Worm (Caenorhabditis elegans): ENCODE results near the gene srt-17.

srt-17 gene

ce11 chrV:599783-600182 is 25.0 kb downstream of the srt-17 start:
- TF ChIP-seq hmg-4 (GFP tag; optimal IDR thresholded peaks at IDR 0.05) (no peak), tra-4 (tag; optimal IDR thresholded peaks at IDR 0.05) (no peak), flt-1 (GFP tag; IDR thresholded peaks at IDR 0.05) (no peak), aly-1 (tag; optimal IDR thresholded peaks at IDR 0.05) (no peak), hmbx-1 (tag; optimal IDR thresholded peaks at IDR 0.05) (no peak), B0310.2 (tag; optimal IDR thresholded peaks at IDR 0.05) (no peak), ama-1 (optimal IDR thresholded peaks at IDR 0.05) (no peak), ceh-36 (tag; optimal IDR thresholded peaks at IDR 0.05) (no peak)

- TF ChIP-seq F13C5.2 (tag; optimal IDR thresholded peaks at IDR 0.05) (no peak), flt-1 (GFP tag; IDR thresholded peaks at IDR 0.05) (no peak), tbx-37 (GFP tag; conservative IDR thresholded peaks at IDR 0.05) (no peak)
These were observed 26.2 kb downstream of the srt-17 start for ce11 chrV:598626-599025.

- TF ChIP-seq ceh-36 (tag; optimal IDR thresholded peaks at IDR 0.05): no peak
- no peak for TF ChIP-seq hmg-4 (GFP tag; optimal IDR thresholded peaks at IDR 0.05)
- no peak for TF ChIP-seq tbx-11 (GFP tag; IDR thresholded peaks at IDR 0.05)
- TF ChIP-seq F13C5.2 (tag; optimal IDR thresholded peaks at IDR 0.05): no peak
- no peak for TF ChIP-seq hmbx-1 (tag; optimal IDR thresholded peaks at IDR 0.05)
- no peak for TF ChIP-seq pes-1 (GFP tag; IDR thresholded peaks at IDR 0.05)
- no peak for TF ChIP-seq flt-1 (GFP tag; IDR thresholded peaks at IDR 0.05)
- TF ChIP-seq ama-1 (optimal IDR thresholded peaks at IDR 0.05): no peak
- no peak for TF ChIP-seq tra-4 (tag; optimal IDR thresholded peaks at IDR 0.05)
- TF ChIP-seq ceh-13 (GFP tag; optimal IDR thresholded peaks at IDR 0.05): no peak
- no peak for TF ChIP-seq hnd-1 (tag; optimal IDR thresholded peaks at IDR 0.05)
- no peak for TF ChIP-seq scrt-1 (GFP tag; IDR thresholded peaks at IDR 0.05)
- TF ChIP-seq tbx-37 (GFP tag; conservative IDR thresholded peaks at IDR 0.05): no peak
- no peak for TF ChIP-seq B0310.2 (tag; optimal IDR thresholded peaks at IDR 0.05)
- no peak for TF ChIP-seq aly-1 (tag; optimal IDR thresholded peaks at IDR 0.05)
- TF ChIP-seq ets-7 (tag; optimal IDR thresholded peaks at IDR 0.05): no peak
- TF ChIP-seq sea-1 (GFP tag; conservative IDR thresholded peaks at IDR 0.05): no peak
These were observed 27.0 kb downstream of the srt-17 start for ce11 chrV:597823-598222.

ce11 chrV:596923-597322 is 27.9 kb downstream of the srt-17 start:
- TF ChIP-seq hmbx-1 (tag; optimal IDR thresholded peaks at IDR 0.05) (no peak), scrt-1 (GFP tag; IDR thresholded peaks at IDR 0.05) (no peak), ceh-36 (tag; optimal IDR thresholded peaks at IDR 0.05) (no peak), tbx-11 (GFP tag; IDR thresholded peaks at IDR 0.05) (no peak), ceh-13 (GFP tag; optimal IDR thresholded peaks at IDR 0.05) (no peak), ets-7 (tag; optimal IDR thresholded peaks at IDR 0.05) (no peak), aly-1 (tag; optimal IDR thresholded peaks at IDR 0.05) (no peak), tra-4 (tag; optimal IDR thresholded peaks at IDR 0.05) (no peak), tbx-37 (GFP tag; conservative IDR thresholded peaks at IDR 0.05) (no peak), sea-1 (GFP tag; conservative IDR thresholded peaks at IDR 0.05) (no peak), hmg-4 (GFP tag; optimal IDR thresholded peaks at IDR 0.05) (no peak), ama-1 (optimal IDR thresholded peaks at IDR 0.05) (no peak), F13C5.2 (tag; optimal IDR thresholded peaks at IDR 0.05) (no peak), flt-1 (GFP tag; IDR thresholded peaks at IDR 0.05) (no peak), B0310.2 (tag; optimal IDR thresholded peaks at IDR 0.05) (no peak), hnd-1 (tag; optimal IDR thresholded peaks at IDR 0.05) (no peak), pes-1 (GFP tag; IDR thresholded peaks at IDR 0.05) (no peak)

- TF ChIP-seq hnd-1 (tag; optimal IDR thresholded peaks at IDR 0.05) (no peak), aly-1 (tag; optimal IDR thresholded peaks at IDR 0.05) (no peak), tbx-37 (GFP tag; conservative IDR thresholded peaks at IDR 0.05) (no peak), hmbx-1 (tag; optimal IDR thresholded peaks at IDR 0.05) (no peak), B0310.2 (tag; optimal IDR thresholded peaks at IDR 0.05) (no peak), ama-1 (optimal IDR thresholded peaks at IDR 0.05) (no peak), ets-7 (tag; optimal IDR thresholded peaks at IDR 0.05) (no peak), tra-4 (tag; optimal IDR thresholded peaks at IDR 0.05) (no peak), scrt-1 (GFP tag; IDR thresholded peaks at IDR 0.05) (no peak), hmg-4 (GFP tag; optimal IDR thresholded peaks at IDR 0.05) (no peak), F13C5.2 (tag; optimal IDR thresholded peaks at IDR 0.05) (no peak), sea-1 (GFP tag; conservative IDR thresholded peaks at IDR 0.05) (no peak)
These were observed 31.9 kb downstream of the srt-17 start, which contains the start of gene ZK488.5 for ce11 chrV:592959-593358. ZK488.5 (plus strand) TSS chrV:593259.

- TF ChIP-seq hmg-4 (GFP tag; optimal IDR thresholded peaks at IDR 0.05) (no peak), sea-1 (GFP tag; conservative IDR thresholded peaks at IDR 0.05) (no peak), hmbx-1 (tag; optimal IDR thresholded peaks at IDR 0.05) (no peak), flt-1 (GFP tag; IDR thresholded peaks at IDR 0.05) (no peak), scrt-1 (GFP tag; IDR thresholded peaks at IDR 0.05) (no peak), F13C5.2 (tag; optimal IDR thresholded peaks at IDR 0.05) (no peak), ets-7 (tag; optimal IDR thresholded peaks at IDR 0.05) (no peak), hnd-1 (tag; optimal IDR thresholded peaks at IDR 0.05) (no peak), tbx-37 (GFP tag; conservative IDR thresholded peaks at IDR 0.05) (no peak), ceh-13 (GFP tag; optimal IDR thresholded peaks at IDR 0.05) (no peak), aly-1 (tag; optimal IDR thresholded peaks at IDR 0.05) (no peak), B0310.2 (tag; optimal IDR thresholded peaks at IDR 0.05) (no peak), pes-1 (GFP tag; IDR thresholded peaks at IDR 0.05) (no peak), ama-1 (optimal IDR thresholded peaks at IDR 0.05) (no peak), tra-4 (tag; optimal IDR thresholded peaks at IDR 0.05) (no peak)
These were observed 34.6 kb downstream of the srt-17 start, which contains the start of gene ZK488.6 for ce11 chrV:590182-590581. ZK488.6 (plus strand) TSS chrV:590482.

- TF ChIP-seq pes-1 (GFP tag; IDR thresholded peaks at IDR 0.05) (no peak), sea-1 (GFP tag; conservative IDR thresholded peaks at IDR 0.05) (no peak)
These were observed 37.0 kb downstream of the srt-17 start, which contains the start of gene K06H6.1 for ce11 chrV:587818-588217. K06H6.1 (plus strand) TSS chrV:588118.

- TF ChIP-seq scrt-1 (GFP tag; IDR thresholded peaks at IDR 0.05): no peak
- TF ChIP-seq hmg-4 (GFP tag; optimal IDR thresholded peaks at IDR 0.05): no peak
- no peak for TF ChIP-seq sea-1 (GFP tag; conservative IDR thresholded peaks at IDR 0.05)
- no peak for TF ChIP-seq ceh-13 (GFP tag; optimal IDR thresholded peaks at IDR 0.05)
- TF ChIP-seq F13C5.2 (tag; optimal IDR thresholded peaks at IDR 0.05): no peak
- TF ChIP-seq flt-1 (GFP tag; IDR thresholded peaks at IDR 0.05): no peak
- no peak for TF ChIP-seq ets-7 (tag; optimal IDR thresholded peaks at IDR 0.05)
- TF ChIP-seq hnd-1 (tag; optimal IDR thresholded peaks at IDR 0.05): no peak
- TF ChIP-seq hmbx-1 (tag; optimal IDR thresholded peaks at IDR 0.05): no peak
- TF ChIP-seq tra-4 (tag; optimal IDR thresholded peaks at IDR 0.05): no peak
- no peak for TF ChIP-seq pes-1 (GFP tag; IDR thresholded peaks at IDR 0.05)
- no peak for TF ChIP-seq aly-1 (tag; optimal IDR thresholded peaks at IDR 0.05)
These were observed 39.4 kb downstream of the srt-17 start, which contains the start of gene K06H6.2 for ce11 chrV:585472-585871. K06H6.2 (plus strand) TSS chrV:585772.
